Worm (Caenorhabditis elegans): Measurements from ENCODE around the gene hlh-3.

DNA sequence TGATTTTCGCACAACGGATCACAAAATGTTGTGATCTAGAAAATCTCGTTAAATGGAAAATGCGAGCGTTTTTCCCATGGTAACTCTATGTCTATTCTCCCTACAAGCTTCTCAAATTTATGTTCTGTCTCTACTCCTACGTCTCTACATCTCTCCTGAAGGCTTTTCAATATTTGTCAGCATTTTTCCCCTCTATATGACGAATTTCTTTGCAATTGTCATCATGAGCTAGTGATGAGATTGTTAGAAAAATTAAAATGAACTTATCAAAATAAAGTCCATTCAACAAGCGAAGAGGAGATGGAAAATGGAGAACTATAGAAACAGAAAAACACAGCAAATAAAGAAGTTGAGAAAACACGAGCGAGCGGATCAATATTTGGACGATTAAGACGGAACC is 47.7 kb upstream of the hlh-3 start:
- TF ChIP-seq egl-27 (tag; optimal IDR thresholded peaks at IDR 0.05) = no peak
- no peak for TF ChIP-seq snpc-4 (tag; optimal IDR thresholded peaks at IDR 0.05)
- no peak for TF ChIP-seq blmp-1 (tag; optimal IDR thresholded peaks at IDR 0.05; ENCODE audit: insufficient read depth)
- no peak for TF ChIP-seq elt-1 (tag; optimal IDR thresholded peaks at IDR 0.05)

Measured in whole organism, L2 larva.